Worm (Caenorhabditis elegans): ENCODE measurements around the gene Y62H9A.13.

ce11 chrX:11965163-11965562 lies 48.4 kb downstream of the Y62H9A.13 start:
- TF ChIP-seq him-1 (tag; optimal IDR thresholded peaks at IDR 0.05): no peak
- no peak for TF ChIP-seq W03F9.2 (tag; optimal IDR thresholded peaks at IDR 0.05)

Measured in whole organism, L4/young adult.